Worm (Caenorhabditis elegans) whole organism, L1 larva: ENCODE results near the gene hpk-1.
"Not testable (repeated sequence)": the region's sequence is repeated elsewhere in the genome, so short reads cannot be mapped to it uniquely, and the experiment has no call there.

ENCODE experiments used
- egl-27 ChIP-seq, 2 experiments: fragments of 150-350 bp in 1 of 2; sonication (generic microtip); optimal IDR thresholded peaks; 3 replicates each; lab custom pipeline; 2017 to 2018; ENCODE audit warnings: missing biosample characterization in 2 of 2, missing genetic modification characterization in 2 of 2, missing genetic modification reagents in 2 of 2
- lin-35 ChIP-seq, 2 experiments: fragments of 150-350 bp; optimal IDR thresholded peaks; 2 replicates each; lab custom pipeline; 2014; ENCODE audit warnings: missing biosample characterization in 2 of 2, missing genetic modification characterization in 2 of 2, missing genetic modification reagents in 2 of 2
- lsy-2 ChIP-seq, 2 experiments: fragments of 150-350 bp; optimal IDR thresholded peaks; 2 replicates each; lab custom pipeline; 2014; ENCODE audit warnings: missing biosample characterization in 2 of 2, missing genetic modification characterization in 2 of 2
- mep-1 ChIP-seq: fragments of 150-350 bp; optimal IDR thresholded peaks from 2 replicates; lab custom pipeline; 2014; ENCODE audit warnings: missing biosample characterization, missing genetic modification characterization
- nhr-12 ChIP-seq: sonication (generic microtip); optimal IDR thresholded peaks from 2 replicates; lab custom pipeline; 2017; ENCODE audit warnings: missing biosample characterization, missing genetic modification characterization
- skn-1 ChIP-seq: fragments of 150-350 bp; optimal IDR thresholded peaks from 2 replicates; lab custom pipeline; 2014; ENCODE audit warnings: missing biosample characterization, missing genetic modification characterization
- snu-23 ChIP-seq: sonication (generic microtip); optimal IDR thresholded peaks from 2 replicates; lab custom pipeline; 2016; ENCODE audit warnings: missing genetic modification characterization, missing compliant biosample characterization
- sup-37 ChIP-seq: fragments of 200-800 bp; sonication (Bioruptor generic); optimal IDR thresholded peaks from 2 replicates; lab custom pipeline; 2018; ENCODE audit warnings: mild to moderate bottlenecking, missing genetic modification characterization, missing compliant biosample characterization
- unc-30 ChIP-seq: sonication (generic microtip); optimal IDR thresholded peaks from 2 replicates; lab custom pipeline; 2017; ENCODE audit warnings: missing biosample characterization, missing genetic modification characterization
- zip-4 ChIP-seq: fragments of 200-800 bp; sonication (Bioruptor generic); optimal IDR thresholded peaks from 2 replicates; lab custom pipeline; 2018; ENCODE audit warnings: mild to moderate bottlenecking, missing genetic modification characterization, moderate library complexity, missing compliant biosample characterization

- TF ChIP-seq lsy-2 (tag; optimal IDR thresholded peaks at IDR 0.05; lab: Kevin White, UChicago); mep-1; zip-4 (GFP tag; lab: Kevin White, UChicago); sup-37 (GFP tag; lab: Kevin White, UChicago); snu-23; unc-30 (tag; lab: Kevin White, UChicago); egl-27 (tag; optimal IDR thresholded peaks at IDR 0.05; lab: Kevin White, UChicago); skn-1 (tag; lab: Kevin White, UChicago); nhr-12 (tag; lab: Kevin White, UChicago); lin-35 (GFP tag; optimal IDR thresholded peaks at IDR 0.05; lab: Kevin White, UChicago): not testable (repeated sequence)
These were observed 15.0 kb downstream of the hpk-1 start, which contains the start of gene F20B6.6 for ce11 chrX:4202114-4202513.
